Worm (Caenorhabditis elegans) whole organism, L3 larva: ENCODE data around the gene gst-13.

Experiments
- ZK546.5 ChIP-seq: sonication (generic microtip); optimal IDR thresholded peaks from 2 replicates; lab custom pipeline; 2017; ENCODE audit warnings: missing biosample characterization, missing genetic modification characterization
- aly-2 ChIP-seq: fragments of 150-350 bp; optimal IDR thresholded peaks from 2 replicates; lab custom pipeline; 2014; ENCODE audit warnings: missing biosample characterization, missing genetic modification characterization
- ama-1 ChIP-seq: fragments of 150-350 bp; optimal IDR thresholded peaks from 2 replicates; lab custom pipeline; 2018
- ceh-16 ChIP-seq: sonication (generic microtip); optimal IDR thresholded peaks from 2 replicates; lab custom pipeline; 2017; ENCODE audit warnings: missing biosample characterization, missing genetic modification characterization
- ceh-28 ChIP-seq: fragments of 150-350 bp; optimal IDR thresholded peaks from 2 replicates; lab custom pipeline; 2014; ENCODE audit warnings: missing biosample characterization, missing genetic modification reagents, missing genetic modification characterization
- ceh-82 ChIP-seq: fragments of 150-350 bp; optimal IDR thresholded peaks from 2 replicates; lab custom pipeline; 2014; ENCODE audit warnings: missing biosample characterization, missing genetic modification characterization
- ceh-9 ChIP-seq: sonication (generic microtip); optimal IDR thresholded peaks from 2 replicates; lab custom pipeline; 2018; ENCODE audit warnings: missing biosample characterization, missing genetic modification characterization
- daf-12 ChIP-seq: fragments of 150-350 bp; optimal IDR thresholded peaks from 2 replicates; lab custom pipeline; 2014; ENCODE audit warnings: missing biosample characterization, missing genetic modification reagents, missing genetic modification characterization
- egl-27 ChIP-seq: sonication (generic microtip); optimal IDR thresholded peaks from 4 replicates; lab custom pipeline; 2017; ENCODE audit warnings: missing biosample characterization, missing genetic modification reagents, missing genetic modification characterization
- egl-5 ChIP-seq: fragments of 150-350 bp; optimal IDR thresholded peaks from 2 replicates; lab custom pipeline; 2017; ENCODE audit warnings: missing biosample characterization, missing genetic modification reagents, missing genetic modification characterization, inconsistent platforms
- elt-1 ChIP-seq: fragments of 150-350 bp; optimal IDR thresholded peaks from 2 replicates; lab custom pipeline; 2014; ENCODE audit warnings: missing biosample characterization, missing genetic modification characterization
- elt-2 ChIP-seq: sonication (generic microtip); optimal IDR thresholded peaks from 2 replicates; lab custom pipeline; 2016; ENCODE audit warnings: missing genetic modification reagents, mild to moderate bottlenecking, missing genetic modification characterization, missing compliant biosample characterization
- elt-3 ChIP-seq, 3 experiments: fragments of 150-350 bp in 1 of 3; sonication (generic microtip) in 2 of 3; optimal IDR thresholded peaks; 2 replicates in 2 of 3; 4 replicates in 1 of 3; lab custom pipeline; 2014 to 2017; ENCODE audit warnings: missing biosample characterization in 3 of 3, missing genetic modification characterization in 3 of 3
- eor-1 ChIP-seq, 2 experiments: fragments of 150-350 bp; optimal IDR thresholded peaks; 2 replicates each; lab custom pipeline; 2014 to 2018; ENCODE audit warnings: missing biosample characterization in 2 of 2, missing genetic modification characterization in 2 of 2
- fkh-10 ChIP-seq: sonication (generic microtip); optimal IDR thresholded peaks from 2 replicates; lab custom pipeline; 2017; ENCODE audit warnings: missing biosample characterization, missing genetic modification reagents, missing genetic modification characterization
- fkh-2 ChIP-seq: fragments of 150-350 bp; optimal IDR thresholded peaks from 2 replicates; lab custom pipeline; 2014; ENCODE audit warnings: missing biosample characterization, missing genetic modification reagents, missing genetic modification characterization
- fos-1 ChIP-seq: fragments of 150-350 bp; optimal IDR thresholded peaks from 2 replicates; lab custom pipeline; 2014; ENCODE audit warnings: missing biosample characterization, missing genetic modification characterization
- hmg-11 ChIP-seq: sonication (generic microtip); optimal IDR thresholded peaks from 2 replicates; lab custom pipeline; 2016; ENCODE audit warnings: missing genetic modification characterization, missing compliant biosample characterization
- jun-1 ChIP-seq: fragments of 150-350 bp; optimal IDR thresholded peaks from 2 replicates; lab custom pipeline; 2014; ENCODE audit warnings: missing biosample characterization, missing genetic modification reagents, missing genetic modification characterization
- lin-15B ChIP-seq: fragments of 150-350 bp; optimal IDR thresholded peaks from 2 replicates; lab custom pipeline; 2014; ENCODE audit warnings: missing biosample characterization, missing genetic modification characterization
- lin-39 ChIP-seq: fragments of 150-350 bp; optimal IDR thresholded peaks from 2 replicates; lab custom pipeline; 2018; ENCODE audit warnings: missing biosample characterization, missing genetic modification reagents, missing genetic modification characterization
- lsy-12 ChIP-seq: sonication (generic microtip); optimal IDR thresholded peaks from 2 replicates; lab custom pipeline; 2016; ENCODE audit warnings: mild to moderate bottlenecking, missing genetic modification characterization, missing compliant biosample characterization
- mdl-1 ChIP-seq: fragments of 150-350 bp; optimal IDR thresholded peaks from 2 replicates; lab custom pipeline; 2014; ENCODE audit warnings: missing biosample characterization, missing genetic modification characterization
- mml-1 ChIP-seq: fragments of 150-350 bp; sonication (generic microtip); optimal IDR thresholded peaks from 3 replicates; lab custom pipeline; 2014; ENCODE audit warnings: missing biosample characterization, missing genetic modification characterization
- nfya-1 ChIP-seq: sonication (generic microtip); optimal IDR thresholded peaks from 2 replicates; lab custom pipeline; 2017; ENCODE audit warnings: missing genetic modification characterization, mild to moderate bottlenecking, missing compliant biosample characterization, antibody characterized with exemption, moderate library complexity; ENCODE audit not compliant: insufficient read depth
- nhr-11 ChIP-seq: fragments of 150-350 bp; optimal IDR thresholded peaks from 2 replicates; lab custom pipeline; 2014; ENCODE audit warnings: missing biosample characterization, missing genetic modification characterization
- nhr-12 ChIP-seq: fragments of 150-350 bp; optimal IDR thresholded peaks from 2 replicates; lab custom pipeline; 2014; ENCODE audit warnings: missing biosample characterization, missing genetic modification characterization
- nhr-23 ChIP-seq: fragments of 150-350 bp; optimal IDR thresholded peaks from 2 replicates; lab custom pipeline; 2014; ENCODE audit warnings: missing biosample characterization, missing genetic modification reagents, missing genetic modification characterization
- nhr-237 ChIP-seq: fragments of 150-350 bp; optimal IDR thresholded peaks from 2 replicates; lab custom pipeline; 2014; ENCODE audit warnings: missing biosample characterization, missing genetic modification characterization
- nhr-25 ChIP-seq: sonication (generic microtip); optimal IDR thresholded peaks from 2 replicates; lab custom pipeline; 2017; ENCODE audit warnings: missing biosample characterization, missing genetic modification characterization
- nhr-28 ChIP-seq: fragments of 150-350 bp; optimal IDR thresholded peaks from 2 replicates; lab custom pipeline; 2014; ENCODE audit warnings: missing biosample characterization, missing genetic modification characterization
- nhr-43 ChIP-seq: sonication (generic microtip); optimal IDR thresholded peaks from 2 replicates; lab custom pipeline; 2016; ENCODE audit warnings: mild to moderate bottlenecking, missing genetic modification characterization, missing compliant biosample characterization; ENCODE audit not compliant: poor library complexity, severe bottlenecking
- nhr-67 ChIP-seq: fragments of 150-350 bp; optimal IDR thresholded peaks from 2 replicates; lab custom pipeline; 2014; ENCODE audit warnings: missing biosample characterization, missing genetic modification characterization
- nhr-76 ChIP-seq: fragments of 150-350 bp; sonication (generic microtip); optimal IDR thresholded peaks from 5 replicates; lab custom pipeline; 2014; ENCODE audit warnings: missing biosample characterization, missing genetic modification characterization
- nhr-77 ChIP-seq: fragments of 150-350 bp; optimal IDR thresholded peaks from 2 replicates; lab custom pipeline; 2014; ENCODE audit warnings: missing biosample characterization, missing genetic modification characterization
- pha-4 ChIP-seq: fragments of 150-350 bp; optimal IDR thresholded peaks from 2 replicates; lab custom pipeline; 2014; ENCODE audit warnings: missing biosample characterization, missing genetic modification reagents, missing genetic modification characterization
- pqm-1 ChIP-seq: fragments of 150-350 bp; optimal IDR thresholded peaks from 2 replicates; lab custom pipeline; 2017; ENCODE audit warnings: missing biosample characterization, missing genetic modification characterization, inconsistent platforms
- sea-2 ChIP-seq: fragments of 150-350 bp; sonication (generic microtip); optimal IDR thresholded peaks from 4 replicates; lab custom pipeline; 2014; ENCODE audit warnings: missing biosample characterization, missing genetic modification reagents, missing genetic modification characterization
- skn-1 ChIP-seq: fragments of 150-350 bp; optimal IDR thresholded peaks from 2 replicates; lab custom pipeline; 2014; ENCODE audit warnings: missing biosample characterization, missing genetic modification characterization
- snpc-4 ChIP-seq: fragments of 150-350 bp; optimal IDR thresholded peaks from 2 replicates; lab custom pipeline; 2014; ENCODE audit warnings: missing biosample characterization, missing genetic modification characterization
- unc-62 ChIP-seq: fragments of 150-350 bp; sonication (generic microtip); optimal IDR thresholded peaks from 4 replicates; lab custom pipeline; 2014; ENCODE audit warnings: missing biosample characterization, missing genetic modification reagents, missing genetic modification characterization
- zag-1 ChIP-seq: fragments of 150-350 bp; optimal IDR thresholded peaks from 2 replicates; lab custom pipeline; 2014; ENCODE audit warnings: missing biosample characterization, missing genetic modification characterization
- ztf-11 ChIP-seq: fragments of 150-350 bp; optimal IDR thresholded peaks from 2 replicates; lab custom pipeline; 2014; ENCODE audit warnings: missing biosample characterization, missing genetic modification characterization

Gene gst-13

DNA sequence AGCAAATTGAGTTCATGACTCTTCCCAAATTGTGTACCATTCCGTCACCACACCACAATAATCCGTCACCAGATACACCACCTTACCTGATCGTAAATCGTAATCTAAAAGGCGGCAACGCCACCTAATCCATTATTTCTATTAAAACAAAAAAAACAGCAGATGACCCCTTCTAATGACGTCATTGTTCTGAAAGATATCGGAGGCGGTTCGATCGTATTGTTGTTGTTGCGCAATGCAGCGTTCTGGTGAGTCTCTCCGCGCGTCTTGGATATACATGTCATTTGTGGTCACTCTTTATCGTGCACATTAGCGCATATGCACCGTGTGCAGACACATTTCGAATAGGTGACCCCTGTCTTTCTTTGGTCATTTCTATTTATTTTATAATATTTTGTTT, 37.7 kb downstream of the gst-13 start:
- TF ChIP-seq nhr-23 (tag; lab: Kevin White, UChicago) (no peak), skn-1 (tag; lab: Kevin White, UChicago) (no peak), eor-1 (tag; optimal IDR thresholded peaks at IDR 0.05; lab: Kevin White, UChicago) (no peak), pqm-1 (tag; lab: Kevin White, UChicago) (no peak), lin-39 (tag; lab: Kevin White, UChicago) (no peak), nhr-25 (tag; lab: Kevin White, UChicago) (no peak), nhr-11 (tag; lab: Kevin White, UChicago) (no peak), elt-3 (tag; optimal IDR thresholded peaks at IDR 0.05; lab: Kevin White, UChicago) (no peak), aly-2 (tag; lab: Kevin White, UChicago) (no peak), hmg-11 (tag; lab: Kevin White, UChicago) (no peak), ZK546.5 (no peak)
- TF ChIP-seq, all 47 proteins: peak for 0

DNA sequence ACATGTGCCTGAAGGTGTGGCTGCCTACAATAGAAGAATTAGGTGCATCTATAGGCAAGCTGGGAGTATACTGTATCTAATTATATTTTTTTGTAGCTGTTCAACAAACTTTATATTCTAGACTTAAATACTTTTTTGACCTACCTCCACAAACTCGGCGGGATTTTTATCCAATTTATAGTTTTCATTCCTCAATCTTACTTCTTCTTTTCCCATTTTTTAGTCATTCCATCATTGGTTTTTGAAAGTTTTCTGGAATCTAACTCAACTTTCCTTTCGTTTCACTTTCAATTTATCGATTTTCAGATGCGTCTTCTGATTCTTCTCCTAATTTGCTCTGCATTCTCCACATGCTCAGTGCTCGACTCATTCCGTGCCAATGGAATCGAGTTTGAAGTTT, 38.3 kb downstream of the gst-13 start, which contains the start of gene C01G6.3:
Gene C01G6.3 (plus strand): TSS at position 301 of the 400 bp plus-strand sequence.
- no peak for TF ChIP-seq ZK546.5
- no peak for TF ChIP-seq fkh-2 (tag; lab: Kevin White, UChicago)
- no peak for TF ChIP-seq sea-2
- TF ChIP-seq snpc-4 (tag; lab: Kevin White, UChicago), result no peak
- TF ChIP-seq mdl-1 (tag; lab: Kevin White, UChicago), result no peak
- no peak for TF ChIP-seq elt-3 (tag; optimal IDR thresholded peaks at IDR 0.05; lab: Kevin White, UChicago)
- TF ChIP-seq aly-2 (tag; lab: Kevin White, UChicago), result no peak
- TF ChIP-seq ztf-11 (tag; lab: Kevin White, UChicago), result no peak
- no peak for TF ChIP-seq pha-4
- TF ChIP-seq nhr-237, result no peak
- no peak for TF ChIP-seq elt-2
- TF ChIP-seq elt-1 (tag; lab: Kevin White, UChicago), result no peak
- no peak for TF ChIP-seq nhr-77 (tag; lab: Kevin White, UChicago)
- no peak for TF ChIP-seq ceh-9
- TF ChIP-seq ama-1, result no peak
- no peak for TF ChIP-seq egl-27
- no peak for TF ChIP-seq mml-1
- TF ChIP-seq, all 47 proteins: peak for 0

DNA sequence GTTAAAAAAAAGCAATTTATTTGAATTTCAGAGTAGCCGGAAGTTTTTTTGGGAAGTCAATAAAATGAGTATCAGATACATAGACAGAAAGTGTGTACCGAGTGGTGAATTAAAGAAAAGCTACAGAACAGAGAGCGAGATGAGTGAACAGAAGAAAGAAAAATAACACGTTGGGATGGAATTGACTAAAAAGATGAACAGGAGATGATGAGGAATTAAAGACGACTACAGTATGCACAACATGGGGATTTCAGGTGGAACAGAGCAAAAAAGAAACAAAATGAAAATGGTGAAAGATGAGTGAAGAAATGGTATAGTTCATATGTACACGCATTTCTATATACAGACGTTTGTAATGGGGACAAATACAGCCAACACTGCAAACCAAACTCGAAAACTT, 40.0 kb downstream of the gst-13 start:
- TF ChIP-seq sea-2 (no peak), egl-27 (no peak), lin-39 (tag; lab: Kevin White, UChicago) (no peak), elt-2 (no peak), ceh-9 (no peak), fkh-10 (no peak), unc-62 (GFP tag; lab: Kevin White, UChicago) (no peak), skn-1 (tag; lab: Kevin White, UChicago) (no peak), nfya-1 (tag; lab: Kevin White, UChicago) (no peak), nhr-77 (tag; lab: Kevin White, UChicago) (no peak), nhr-11 (tag; lab: Kevin White, UChicago) (no peak), zag-1 (tag; lab: Kevin White, UChicago) (no peak), nhr-237 (no peak), ceh-16 (tag; lab: Kevin White, UChicago) (no peak), elt-1 (tag; lab: Kevin White, UChicago) (no peak), snpc-4 (tag; lab: Kevin White, UChicago) (no peak), lin-15B (no peak), nhr-67 (tag; lab: Kevin White, UChicago) (no peak)
- TF ChIP-seq, all 47 proteins: peak for 0

DNA sequence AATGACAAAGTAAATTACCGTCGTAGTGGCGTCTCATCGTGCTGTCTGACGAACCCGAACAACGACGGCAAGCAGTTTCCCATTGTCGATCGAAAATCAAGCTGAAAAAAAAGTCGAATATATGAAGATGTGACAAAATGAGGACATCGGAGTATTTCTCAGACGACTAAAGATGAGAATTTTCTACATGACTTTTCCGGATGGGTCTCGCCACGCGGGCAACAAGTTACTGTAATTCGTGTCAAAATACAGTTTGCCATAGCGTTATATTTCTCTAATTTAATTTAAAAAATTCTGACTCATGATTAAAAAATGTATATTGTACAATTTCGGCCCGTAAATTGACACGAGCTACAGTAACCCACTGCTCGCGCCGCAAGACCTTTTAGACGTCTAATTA, 41.7 kb downstream of the gst-13 start, which contains the start of gene C01G6.4:
Gene C01G6.4 (minus strand): TSS at position 101 of the 400 bp plus-strand sequence.
- TF ChIP-seq nhr-76 (no peak), egl-27 (no peak), egl-5 (tag; lab: Kevin White, UChicago) (no peak), unc-62 (GFP tag; lab: Kevin White, UChicago) (no peak), fos-1 (tag; lab: Kevin White, UChicago) (no peak), elt-1 (tag; lab: Kevin White, UChicago) (no peak)

DNA sequence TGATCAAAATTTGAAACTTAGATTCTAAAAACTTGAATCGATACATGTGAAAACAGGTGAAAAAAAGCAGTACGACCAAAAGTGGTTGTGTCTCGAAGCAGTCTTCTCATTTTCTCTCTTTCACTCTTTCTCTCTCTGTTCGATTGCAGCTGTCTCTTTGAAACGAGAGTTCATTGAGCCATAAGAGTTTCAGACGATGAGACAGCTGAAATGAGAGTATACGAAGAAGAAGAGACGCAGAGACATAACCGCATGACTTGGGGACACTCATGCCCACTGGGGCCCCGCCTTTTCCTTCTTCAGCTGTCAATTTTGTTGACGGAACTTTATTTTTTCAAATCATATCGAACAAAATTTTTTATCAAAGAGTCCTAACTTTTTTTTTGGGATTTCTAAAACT, 42.7 kb downstream of the gst-13 start:
- TF ChIP-seq nhr-12 (tag; lab: Kevin White, UChicago) (no peak), ztf-11 (tag; lab: Kevin White, UChicago) (no peak), ceh-28 (tag; lab: Kevin White, UChicago) (peak; percentile 85), nhr-11 (tag; lab: Kevin White, UChicago) (peak; percentile 83), nhr-28 (tag; lab: Kevin White, UChicago) (no peak), fkh-10 (peak; percentile 31), pqm-1 (tag; lab: Kevin White, UChicago) (peak; percentile 21), zag-1 (tag; lab: Kevin White, UChicago) (peak; percentile 1), ceh-82 (tag; lab: Kevin White, UChicago) (no peak), ceh-9 (no peak), snpc-4 (tag; lab: Kevin White, UChicago) (peak; percentile 49), nhr-76 (no peak), nhr-43 (peak; percentile 69), lin-15B (peak; percentile 40), daf-12 (no peak), jun-1 (tag; lab: Kevin White, UChicago) (peak; percentile 74), fkh-2 (tag; lab: Kevin White, UChicago) (no peak), elt-1 (tag; lab: Kevin White, UChicago) (no peak), hmg-11 (tag; lab: Kevin White, UChicago) (peak; percentile 74), nhr-67 (tag; lab: Kevin White, UChicago) (no peak), nfya-1 (tag; lab: Kevin White, UChicago) (peak; percentile 93), lsy-12 (tag; lab: Kevin White, UChicago) (peak; percentile 57), pha-4 (peak; percentile 91), egl-27 (peak; percentile 40)
